Worm (Caenorhabditis elegans) whole organism, L1 larva: ENCODE data around the gene F49C5.12.

Source experiments
- ces-1 ChIP-seq: fragments of 150-350 bp; optimal IDR thresholded peaks from 2 replicates; lab custom pipeline; 2014; ENCODE audit warnings: missing biosample characterization, missing genetic modification reagents, missing genetic modification characterization
- lin-13 ChIP-seq: fragments of 150-350 bp; optimal IDR thresholded peaks from 2 replicates; lab custom pipeline; 2014; ENCODE audit warnings: missing biosample characterization, missing genetic modification reagents, missing genetic modification characterization
- nhr-237 ChIP-seq: fragments of 150-350 bp; optimal IDR thresholded peaks from 2 replicates; lab custom pipeline; 2014; ENCODE audit warnings: missing biosample characterization, missing genetic modification characterization

DNA sequence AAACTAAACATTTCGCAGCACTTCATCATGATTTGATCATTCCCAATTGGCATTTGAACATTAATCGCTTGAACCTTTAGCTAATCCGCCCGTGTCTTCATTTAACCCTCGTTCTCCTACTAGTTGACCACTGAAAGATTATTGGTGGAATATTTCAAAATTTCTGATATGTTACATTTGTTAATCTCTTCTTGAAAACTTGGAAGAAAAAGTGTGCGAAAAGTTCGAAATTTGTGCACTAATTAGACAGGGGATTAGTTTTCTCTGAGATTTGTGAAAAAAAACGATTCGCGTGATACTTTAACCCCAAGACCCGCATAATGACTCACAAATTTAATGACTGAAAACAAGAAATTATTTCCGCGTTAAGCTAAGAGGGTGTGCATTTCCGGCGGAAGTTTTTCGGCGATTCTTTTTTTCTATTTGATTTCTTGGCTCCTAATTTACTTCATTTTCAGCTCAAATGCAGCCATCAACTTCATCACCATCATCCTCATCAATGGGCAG is 24.8 kb downstream of the F49C5.12 start, which contains the start of gene nimk-1:
- no peak for TF ChIP-seq lin-13 (GFP tag; lab: Kevin White, UChicago)
- no peak for TF ChIP-seq nhr-237
- TF ChIP-seq ces-1 (GFP tag; lab: Kevin White, UChicago): no peak
